Fruit fly (Drosophila melanogaster) Kc167 (cell line): ENCODE measurements around the gene CG43679.

ENCODE experiments used
- Sin3A ChIP-seq: fragments of >200 bp; optimal IDR thresholded peaks from 2 replicates; lab custom pipeline; 2018; ENCODE audit warnings: missing external identifiers
- h ChIP-seq: fragments of >200 bp; optimal IDR thresholded peaks from 3 replicates; lab custom pipeline; 2018; ENCODE audit warnings: missing external identifiers
- insv ChIP-seq: fragments of >200 bp; optimal IDR thresholded peaks from 3 replicates; lab custom pipeline; 2018; ENCODE audit warnings: missing external identifiers
- psq ChIP-seq: fragments of >200 bp; optimal IDR thresholded peaks from 2 replicates; lab custom pipeline; 2017; ENCODE audit warnings: missing external identifiers
- ttk ChIP-seq: sonication (Bioruptor generic); optimal IDR thresholded peaks from 2 replicates; lab custom pipeline; 2017; ENCODE audit warnings: missing external identifiers

DNA sequence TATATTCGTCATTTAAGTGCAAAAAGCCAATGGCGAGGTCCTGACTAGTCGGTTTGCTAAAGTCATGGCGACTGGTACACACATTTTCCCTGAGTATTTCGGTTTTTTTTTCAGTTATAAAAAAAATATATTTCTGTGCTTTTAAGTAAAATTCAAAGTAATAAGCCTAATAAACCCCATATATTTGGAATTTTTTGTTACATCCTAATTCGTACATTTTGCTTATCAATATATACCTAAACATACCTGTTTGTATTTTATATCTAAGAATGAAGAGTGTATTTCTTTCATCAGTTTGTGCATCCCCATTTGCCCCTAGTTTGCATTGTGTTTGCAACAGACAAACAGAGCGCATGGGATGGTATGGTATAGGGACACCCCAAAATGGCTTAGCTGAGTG, 15.6 kb downstream of the CG43679 start:
- TF ChIP-seq ttk (lab: Kevin White, UChicago), result no peak
- no peak for TF ChIP-seq Sin3A (lab: Kevin White, UChicago)
- no peak for TF ChIP-seq psq (lab: Kevin White, UChicago)
- no peak for TF ChIP-seq h
- no peak for TF ChIP-seq insv (lab: Kevin White, UChicago)
